Fruit fly (Drosophila melanogaster): ENCODE data around the gene CG3309.

The CG3309 gene

dm6 chrX:5322459-5322883 lies 6.7 kb downstream of the CG3309 start, which contains the start of gene Rnp4F (continued):
- TF ChIP-seq CG17612 (GFP tag; IDR thresholded peaks at IDR 0.05) = no peak
- peak; percentile 78 for TF ChIP-seq phol (tag; optimal IDR thresholded peaks at IDR 0.05)
- peak; percentile 37; the same call in 1 of the 3 replicates for TF ChIP-seq CG11093 (GFP tag; IDR thresholded peaks at IDR 0.05)
- peak; percentile 53 for TF ChIP-seq CG16863 (GFP tag; optimal IDR thresholded peaks at IDR 0.05)
- TF ChIP-seq CG17361 (GFP tag; IDR thresholded peaks at IDR 0.05) = no peak; the same call in 1 of the 3 replicates
- peak; percentile 73 for TF ChIP-seq CG13775 (GFP tag; optimal IDR thresholded peaks at IDR 0.05)
- TF ChIP-seq CG12299 (tag; optimal IDR thresholded peaks at IDR 0.05) = no peak
- TF ChIP-seq chn (GFP tag; optimal IDR thresholded peaks at IDR 0.05) = peak; percentile 61
- peak; percentile 73 for TF ChIP-seq pnt (GFP tag; optimal IDR thresholded peaks at IDR 0.05)
- peak; percentile 58; the same call in 1 of the 2 replicates for TF ChIP-seq nerfin-2 (GFP tag; IDR thresholded peaks at IDR 0.05; ENCODE audit: partially characterized antibody)
- TF ChIP-seq zfh1 (GFP tag; IDR thresholded peaks at IDR 0.05) = peak; percentile 76
- peak; percentile 82 for TF ChIP-seq CG7786 (GFP tag; optimal IDR thresholded peaks at IDR 0.05)
- TF ChIP-seq Hand (GFP tag; optimal IDR thresholded peaks at IDR 0.05) = no peak
- TF ChIP-seq corto (GFP tag; optimal IDR thresholded peaks at IDR 0.05) = no peak
- TF ChIP-seq fd96Cb (tag; optimal IDR thresholded peaks at IDR 0.05) = no peak
- no peak for TF ChIP-seq CG10565 (GFP tag; optimal IDR thresholded peaks at IDR 0.05)
- TF ChIP-seq en (GFP tag; optimal IDR thresholded peaks at IDR 0.05) = no peak
- peak; percentile 51 for TF ChIP-seq CG18619 (GFP tag; optimal IDR thresholded peaks at IDR 0.05)
- peak; percentile 65 for TF ChIP-seq jumu (GFP tag; optimal IDR thresholded peaks at IDR 0.05)
- TF ChIP-seq tin (GFP tag; optimal IDR thresholded peaks at IDR 0.05) = peak; percentile 74
- TF ChIP-seq Meics (GFP tag; optimal IDR thresholded peaks at IDR 0.05) = peak; percentile 66
- TF ChIP-seq ERR (GFP tag; optimal IDR thresholded peaks at IDR 0.05) = peak; percentile 39
- TF ChIP-seq run (tag; optimal IDR thresholded peaks at IDR 0.05) = no peak
- peak; percentile 68 for TF ChIP-seq bab2 (GFP tag; optimal IDR thresholded peaks at IDR 0.05)
- TF ChIP-seq pum (GFP tag; optimal IDR thresholded peaks at IDR 0.05) = peak; percentile 72
- TF ChIP-seq mam (GFP tag; optimal IDR thresholded peaks at IDR 0.05) = peak; percentile 88
- TF ChIP-seq Antp (GFP tag; optimal IDR thresholded peaks at IDR 0.05) = peak; percentile 78
- TF ChIP-seq tgo (GFP tag; IDR thresholded peaks at IDR 0.05) = peak; percentile 69
- peak; percentile 59 for TF ChIP-seq CG4424 (GFP tag; optimal IDR thresholded peaks at IDR 0.05)
- TF ChIP-seq cad (GFP tag; optimal IDR thresholded peaks at IDR 0.05) = no peak
- TF ChIP-seq dan (GFP tag; IDR thresholded peaks at IDR 0.05) = no peak
- TF ChIP-seq CG30431 (GFP tag; optimal IDR thresholded peaks at IDR 0.05) = peak; percentile 38
- TF ChIP-seq CG9876 (GFP tag; optimal IDR thresholded peaks at IDR 0.05) = peak; percentile 72
- peak; percentile 78 for TF ChIP-seq Dref (GFP tag; IDR thresholded peaks at IDR 0.05)
- TF ChIP-seq bowl (GFP tag; IDR thresholded peaks at IDR 0.05) = 0 out of 2 replicates have a peak, but pooled peaks have one; percentile 24
- TF ChIP-seq stc (GFP tag; IDR thresholded peaks at IDR 0.05) = 0 out of 2 replicates have a peak, but pooled peaks have one; percentile 6
- peak; percentile 53; the same call in 1 of the 3 replicates for TF ChIP-seq H15 (GFP tag; IDR thresholded peaks at IDR 0.05)
- peak; percentile 83 for TF ChIP-seq CG6272 (GFP tag; IDR thresholded peaks at IDR 0.05)
- TF ChIP-seq Side (GFP tag; optimal IDR thresholded peaks at IDR 0.05) = peak; percentile 66
- no peak for TF ChIP-seq Dip2 (GFP tag; IDR thresholded peaks at IDR 0.05)
- TF ChIP-seq CG17802 (tag; optimal IDR thresholded peaks at IDR 0.05) = peak; percentile 96
- TF ChIP-seq CG2120 (GFP tag; optimal IDR thresholded peaks at IDR 0.05) = peak; percentile 87
- no peak for TF ChIP-seq hth (optimal IDR thresholded peaks at IDR 0.05)
- TF ChIP-seq CG9727 (GFP tag; optimal IDR thresholded peaks at IDR 0.05) = peak; percentile 64
- TF ChIP-seq Awh (GFP tag; IDR thresholded peaks at IDR 0.05) = no peak
- peak; percentile 65 for TF ChIP-seq gfzf (GFP tag; optimal IDR thresholded peaks at IDR 0.05)
- TF ChIP-seq bcd (GFP tag; optimal IDR thresholded peaks at IDR 0.05) = peak; percentile 73
- peak; percentile 40; the same call in 1 of the 2 replicates for TF ChIP-seq wor (GFP tag; IDR thresholded peaks at IDR 0.05)
- no peak for TF ChIP-seq CG7745 (tag; optimal IDR thresholded peaks at IDR 0.05)
- peak; percentile 55 for TF ChIP-seq CG13424 (tag; optimal IDR thresholded peaks at IDR 0.05)
- TF ChIP-seq tx (GFP tag; optimal IDR thresholded peaks at IDR 0.05) = peak; percentile 70
- peak; percentile 47 for TF ChIP-seq slou (GFP tag; optimal IDR thresholded peaks at IDR 0.05)
